Fruit fly (Drosophila melanogaster) Kc167 (cell line): ENCODE measurements around the gene CG7916.

Experiments
- Sin3A ChIP-seq: fragments of >200 bp; optimal IDR thresholded peaks from 2 replicates; lab custom pipeline; 2018; ENCODE audit warnings: missing external identifiers
- h ChIP-seq: fragments of >200 bp; optimal IDR thresholded peaks from 3 replicates; lab custom pipeline; 2018; ENCODE audit warnings: missing external identifiers
- insv ChIP-seq: fragments of >200 bp; optimal IDR thresholded peaks from 3 replicates; lab custom pipeline; 2018; ENCODE audit warnings: missing external identifiers

- TF ChIP-seq h (lab: Kevin White, UChicago) (no peak), insv (lab: Kevin White, UChicago) (no peak), Sin3A (no peak)
Observed at dm6 chr2L:13889934-13890333, 43.4 kb downstream of the CG7916 start.
